Worm (Caenorhabditis elegans) whole organism, L4/young adult: ENCODE results near the gene toca-2.

Experiments used
- W03F9.2 ChIP-seq: fragments of 150-350 bp; optimal IDR thresholded peaks from 2 replicates; lab custom pipeline; 2014; ENCODE audit warnings: missing biosample characterization, missing genetic modification characterization
- dao-5 ChIP-seq: sonication (generic microtip); optimal IDR thresholded peaks from 2 replicates; lab custom pipeline; 2016; ENCODE audit warnings: missing genotype, missing genetic modification characterization, moderate library complexity, missing compliant biosample characterization
- him-1 ChIP-seq: sonication (generic microtip); optimal IDR thresholded peaks from 2 replicates; lab custom pipeline; 2016; ENCODE audit warnings: missing genotype, missing genetic modification reagents, missing genetic modification characterization, missing compliant biosample characterization

DNA sequence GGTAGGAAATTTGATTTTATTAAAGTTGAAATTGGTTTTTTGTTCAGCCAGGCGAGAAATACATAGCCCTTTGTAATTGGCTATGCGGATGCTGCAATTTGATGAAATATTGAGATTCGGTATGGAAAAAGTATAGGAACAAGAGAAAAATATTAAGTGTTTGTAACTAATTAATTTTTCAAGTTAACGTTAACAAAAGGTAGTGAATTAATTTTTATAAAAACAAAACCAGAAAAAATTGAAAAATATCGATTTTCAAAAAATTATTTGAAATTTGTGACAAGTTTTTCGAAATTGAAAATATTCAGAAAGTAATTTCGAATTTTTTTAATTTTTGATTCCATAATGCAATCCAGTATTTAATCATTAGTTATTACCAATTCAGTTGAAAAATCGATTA lies 24.1 kb upstream of the toca-2 start, which contains the start of gene W06F12.2:
- TF ChIP-seq him-1 (tag; lab: Kevin White, UChicago) (no peak), W03F9.2 (tag; lab: Kevin White, UChicago) (no peak), dao-5 (tag; lab: Kevin White, UChicago) (no peak)
